Fruit fly (Drosophila melanogaster): ENCODE results near the gene mas.

dm6 chr3L:4204239-4204638 lies 37.0 kb upstream of the mas start, which contains the start of gene CG15005:
- TF ChIP-seq Myc (optimal IDR thresholded peaks at IDR 0.05) (no peak), insv (optimal IDR thresholded peaks at IDR 0.05) (no peak), psq (optimal IDR thresholded peaks at IDR 0.05) (no peak), ttk (optimal IDR thresholded peaks at IDR 0.05) (no peak), h (optimal IDR thresholded peaks at IDR 0.05) (no peak)
